Worm (Caenorhabditis elegans): ENCODE data around the gene W08F4.12.

- TF ChIP-seq nhr-11 (tag; optimal IDR thresholded peaks at IDR 0.05) (no peak), nhr-28 (tag; optimal IDR thresholded peaks at IDR 0.05) (no peak), nhr-77 (tag; optimal IDR thresholded peaks at IDR 0.05) (no peak), aly-2 (tag; optimal IDR thresholded peaks at IDR 0.05) (no peak)
Observed at ce11 chrII:578803-579202, 5.4 kb downstream of the W08F4.12 start.
